Worm (Caenorhabditis elegans): ENCODE results near the gene C47A4.5.

- no peak for TF ChIP-seq dao-5 (tag; optimal IDR thresholded peaks at IDR 0.05)
- no peak for TF ChIP-seq him-1 (tag; optimal IDR thresholded peaks at IDR 0.05)
Measured at ce11 chrIV:13703828-13704425, 41.6 kb upstream of the C47A4.5 start, which contains the start of gene tlp-1.

All from whole organism, L4/young adult.